Worm (Caenorhabditis elegans) whole organism, L3 larva: ENCODE results near the gene lmtr-3.

Experiments
- ZK546.5 ChIP-seq: sonication (generic microtip); optimal IDR thresholded peaks from 2 replicates; lab custom pipeline; 2017; ENCODE audit warnings: missing biosample characterization, missing genetic modification characterization
- ceh-16 ChIP-seq: sonication (generic microtip); optimal IDR thresholded peaks from 2 replicates; lab custom pipeline; 2017; ENCODE audit warnings: missing biosample characterization, missing genetic modification characterization
- ceh-28 ChIP-seq: fragments of 150-350 bp; optimal IDR thresholded peaks from 2 replicates; lab custom pipeline; 2014; ENCODE audit warnings: missing biosample characterization, missing genetic modification reagents, missing genetic modification characterization
- ceh-82 ChIP-seq: fragments of 150-350 bp; optimal IDR thresholded peaks from 2 replicates; lab custom pipeline; 2014; ENCODE audit warnings: missing biosample characterization, missing genetic modification characterization
- ceh-9 ChIP-seq: sonication (generic microtip); optimal IDR thresholded peaks from 2 replicates; lab custom pipeline; 2018; ENCODE audit warnings: missing biosample characterization, missing genetic modification characterization
- egl-27 ChIP-seq: sonication (generic microtip); optimal IDR thresholded peaks from 4 replicates; lab custom pipeline; 2017; ENCODE audit warnings: missing biosample characterization, missing genetic modification reagents, missing genetic modification characterization
- egl-5 ChIP-seq: fragments of 150-350 bp; optimal IDR thresholded peaks from 2 replicates; lab custom pipeline; 2017; ENCODE audit warnings: missing biosample characterization, missing genetic modification reagents, missing genetic modification characterization, inconsistent platforms
- elt-3 ChIP-seq, 3 experiments: fragments of 150-350 bp in 1 of 3; sonication (generic microtip) in 2 of 3; optimal IDR thresholded peaks; 2 replicates in 2 of 3; 4 replicates in 1 of 3; lab custom pipeline; 2014 to 2017; ENCODE audit warnings: missing biosample characterization in 3 of 3, missing genetic modification characterization in 3 of 3
- eor-1 ChIP-seq, 2 experiments: fragments of 150-350 bp; optimal IDR thresholded peaks; 2 replicates each; lab custom pipeline; 2014 to 2018; ENCODE audit warnings: missing biosample characterization in 2 of 2, missing genetic modification characterization in 2 of 2
- fkh-10 ChIP-seq: sonication (generic microtip); optimal IDR thresholded peaks from 2 replicates; lab custom pipeline; 2017; ENCODE audit warnings: missing biosample characterization, missing genetic modification reagents, missing genetic modification characterization
- hmg-11 ChIP-seq: sonication (generic microtip); optimal IDR thresholded peaks from 2 replicates; lab custom pipeline; 2016; ENCODE audit warnings: missing genetic modification characterization, missing compliant biosample characterization
- lin-15B ChIP-seq: fragments of 150-350 bp; optimal IDR thresholded peaks from 2 replicates; lab custom pipeline; 2014; ENCODE audit warnings: missing biosample characterization, missing genetic modification characterization
- lsy-12 ChIP-seq: sonication (generic microtip); optimal IDR thresholded peaks from 2 replicates; lab custom pipeline; 2016; ENCODE audit warnings: mild to moderate bottlenecking, missing genetic modification characterization, missing compliant biosample characterization
- mml-1 ChIP-seq: fragments of 150-350 bp; sonication (generic microtip); optimal IDR thresholded peaks from 3 replicates; lab custom pipeline; 2014; ENCODE audit warnings: missing biosample characterization, missing genetic modification characterization
- nhr-23 ChIP-seq: fragments of 150-350 bp; optimal IDR thresholded peaks from 2 replicates; lab custom pipeline; 2014; ENCODE audit warnings: missing biosample characterization, missing genetic modification reagents, missing genetic modification characterization
- nhr-237 ChIP-seq: fragments of 150-350 bp; optimal IDR thresholded peaks from 2 replicates; lab custom pipeline; 2014; ENCODE audit warnings: missing biosample characterization, missing genetic modification characterization
- nhr-28 ChIP-seq: fragments of 150-350 bp; optimal IDR thresholded peaks from 2 replicates; lab custom pipeline; 2014; ENCODE audit warnings: missing biosample characterization, missing genetic modification characterization
- nhr-43 ChIP-seq: sonication (generic microtip); optimal IDR thresholded peaks from 2 replicates; lab custom pipeline; 2016; ENCODE audit warnings: mild to moderate bottlenecking, missing genetic modification characterization, missing compliant biosample characterization; ENCODE audit not compliant: poor library complexity, severe bottlenecking
- nhr-67 ChIP-seq: fragments of 150-350 bp; optimal IDR thresholded peaks from 2 replicates; lab custom pipeline; 2014; ENCODE audit warnings: missing biosample characterization, missing genetic modification characterization
- nhr-77 ChIP-seq: fragments of 150-350 bp; optimal IDR thresholded peaks from 2 replicates; lab custom pipeline; 2014; ENCODE audit warnings: missing biosample characterization, missing genetic modification characterization
- sea-2 ChIP-seq: fragments of 150-350 bp; sonication (generic microtip); optimal IDR thresholded peaks from 4 replicates; lab custom pipeline; 2014; ENCODE audit warnings: missing biosample characterization, missing genetic modification reagents, missing genetic modification characterization

lmtr-3 gene

ce11 chrV:11167745-11168144 lies 43.8 kb downstream of the lmtr-3 start:
- no peak for TF ChIP-seq ceh-9
- TF ChIP-seq lin-15B (tag; lab: Kevin White, UChicago): no peak
- peak; percentile 60 for TF ChIP-seq fkh-10 (GFP tag; lab: Kevin White, UChicago)
- TF ChIP-seq nhr-43 (tag; lab: Kevin White, UChicago): no peak
- TF ChIP-seq mml-1 (tag; lab: Kevin White, UChicago): no peak
- no peak for TF ChIP-seq hmg-11 (tag; lab: Kevin White, UChicago)

- no peak for TF ChIP-seq lsy-12 (tag; lab: Kevin White, UChicago)
- TF ChIP-seq nhr-77: no peak
- no peak for TF ChIP-seq sea-2
- TF ChIP-seq nhr-237 (tag; lab: Kevin White, UChicago): no peak
- no peak for TF ChIP-seq nhr-23
- TF ChIP-seq nhr-67 (tag; lab: Kevin White, UChicago): no peak
- no peak for TF ChIP-seq fkh-10 (GFP tag; lab: Kevin White, UChicago)
- no peak for TF ChIP-seq ZK546.5
- TF ChIP-seq elt-3 (tag; optimal IDR thresholded peaks at IDR 0.05; lab: Kevin White, UChicago): no peak
Observed at ce11 chrV:11170564-11171329, 46.8 kb downstream of the lmtr-3 start.

ce11 chrV:11171906-11172305 lies 47.9 kb downstream of the lmtr-3 start, which contains the start of gene T19C4.5:
T19C4.5 (plus strand) TSS chrV:11172213.
- TF ChIP-seq ceh-9 (no peak), ceh-28 (tag; lab: Kevin White, UChicago) (no peak), egl-27 (no peak), ceh-16 (no peak), ceh-82 (tag; lab: Kevin White, UChicago) (no peak), eor-1 (tag; optimal IDR thresholded peaks at IDR 0.05; lab: Kevin White, UChicago) (no peak), nhr-28 (no peak), egl-5 (tag; lab: Kevin White, UChicago) (no peak), nhr-77 (no peak), nhr-23 (no peak)
- TF ChIP-seq, all 47 proteins: peak for 0

DNA sequence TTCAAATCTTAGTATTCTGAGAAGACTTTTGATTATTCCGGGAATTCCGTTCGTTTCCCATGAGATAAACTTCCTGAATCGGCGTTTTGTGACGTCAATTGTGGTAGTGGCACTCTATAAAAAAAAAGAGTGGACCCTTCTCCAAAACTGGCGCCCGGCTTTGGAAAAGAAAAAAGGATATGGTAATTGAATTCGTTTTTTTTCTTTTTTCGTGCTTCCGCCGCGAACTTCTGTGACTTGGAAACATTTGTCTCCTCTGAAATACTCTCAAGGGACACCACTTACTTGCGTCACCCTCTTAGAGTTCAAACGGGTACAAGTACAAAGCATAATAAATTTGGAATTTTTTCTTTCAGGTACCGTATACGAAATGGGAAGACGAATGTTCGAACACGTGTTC lies 48.7 kb downstream of the lmtr-3 start:
- no peak for TF ChIP-seq lsy-12 (tag; lab: Kevin White, UChicago)
- TF ChIP-seq fkh-10 (GFP tag; lab: Kevin White, UChicago): peak; percentile 19
